In genomic region chr3L:1860749-1861148, dm6 we compare ENCODE assay signal across 2 fruit fly cellular contexts.
TF ChIP-seq lines count a peak whose summit lies in the region.

No protein-coding gene starts in this region.

- TF ChIP-seq CTCF in whole organism, embryonic (GFP tag; optimal IDR thresholded peaks at IDR 0.05; lab: Kevin White, UChicago): no peak

TF ChIP-seq in Kc167, 6 proteins besides CTCF, POLR2A, EP300 and RAD21:
- TF ChIP-seq Myc (optimal IDR thresholded peaks at IDR 0.05; lab: Kevin White, UChicago): no peak
- peak; percentile 17 for TF ChIP-seq ttk (optimal IDR thresholded peaks at IDR 0.05; lab: Kevin White, UChicago)

TF ChIP-seq in whole organism, embryonic, 481 proteins besides CTCF, POLR2A, EP300 and RAD21:
- TF ChIP-seq zfh1 (GFP tag; IDR thresholded peaks at IDR 0.05; lab: Robert Waterston, UW) (no peak), CG8478 (optimal IDR thresholded peaks at IDR 0.05; lab: Kevin White, UChicago) (peak; percentile 65), ci (GFP tag; IDR thresholded peaks at IDR 0.05; lab: Robert Waterston, UW) (0 out of 3 replicates have a peak, but pooled peaks have one; percentile 27), CG1792 (GFP tag; optimal IDR thresholded peaks at IDR 0.05; lab: Kevin White, UChicago) (no peak), Med (GFP tag; lab: Kevin White, UChicago) (peak; percentile 64)
